Worm (Caenorhabditis elegans): ENCODE results near the gene fbxa-102.
A peak's percentile ranks its signal among the peaks of the same experiment; 100 is the strongest.

Gene fbxa-102

DNA sequence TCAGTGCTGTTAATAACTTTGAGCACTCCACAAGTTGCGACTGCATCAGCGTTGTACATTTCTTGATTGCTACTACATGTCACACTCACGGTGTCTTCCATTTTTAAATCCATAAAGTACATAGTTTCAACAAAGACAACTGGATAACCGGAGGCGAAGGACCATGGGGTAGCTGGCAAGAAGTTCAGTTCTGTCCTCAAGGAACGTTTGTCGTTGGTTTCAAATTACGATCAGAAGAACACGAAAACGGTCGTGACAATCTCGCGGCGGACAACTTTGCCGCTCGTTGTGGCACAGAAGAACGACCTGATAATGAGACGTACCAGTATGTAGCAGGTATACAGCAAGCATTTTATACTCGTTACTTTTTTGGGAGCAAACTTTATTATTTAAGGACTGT, 39.1 kb upstream of the fbxa-102 start, which contains the start of gene C18D4.3:
C18D4.3 (minus strand) TSS at position 101 of the 400 bp plus-strand sequence.
- TF ChIP-seq blmp-1 (tag; optimal IDR thresholded peaks at IDR 0.05; ENCODE audit: insufficient read depth) (no peak), nhr-11 (tag; optimal IDR thresholded peaks at IDR 0.05) (no peak), peb-1 (tag; optimal IDR thresholded peaks at IDR 0.05) (no peak), dmd-4 (tag; optimal IDR thresholded peaks at IDR 0.05) (no peak), zag-1 (tag; optimal IDR thresholded peaks at IDR 0.05) (no peak), sma-9 (GFP tag; optimal IDR thresholded peaks at IDR 0.05) (no peak), sma-9 (tag; optimal IDR thresholded peaks at IDR 0.05) (no peak), lin-11 (tag; optimal IDR thresholded peaks at IDR 0.05) (no peak), sem-4 (tag; optimal IDR thresholded peaks at IDR 0.05) (no peak)

DNA sequence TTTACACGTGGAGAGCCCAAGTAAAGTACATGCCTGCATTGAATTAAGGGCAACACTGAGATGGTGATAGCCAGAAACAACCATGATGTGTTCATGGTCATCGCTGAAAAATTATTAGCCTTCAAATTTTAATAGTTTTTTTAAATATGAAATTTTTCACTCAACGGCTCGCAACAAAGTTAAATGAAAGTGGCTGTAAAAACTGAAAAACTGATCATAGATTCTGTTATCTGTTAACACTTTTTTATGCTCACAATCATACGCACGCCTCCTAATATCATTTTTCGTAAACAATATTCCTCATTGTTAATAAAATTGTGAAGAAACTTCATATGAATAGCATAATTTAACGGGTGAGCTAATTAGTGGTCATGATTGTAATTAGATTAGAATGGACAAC, 37.8 kb upstream of the fbxa-102 start, which contains the start of gene C18D4.4:
C18D4.4 (minus strand) TSS at position 101 of the 400 bp plus-strand sequence.
- no peak for TF ChIP-seq sma-3 (GFP tag; optimal IDR thresholded peaks at IDR 0.05)
- no peak for TF ChIP-seq Y55F3AM.14 (GFP tag; optimal IDR thresholded peaks at IDR 0.05)
- TF ChIP-seq mbf-1 (tag; optimal IDR thresholded peaks at IDR 0.05), result no peak
- TF ChIP-seq ZK546.5 (tag; optimal IDR thresholded peaks at IDR 0.05), result no peak
- TF ChIP-seq crh-2 (tag; optimal IDR thresholded peaks at IDR 0.05), result no peak
- no peak for TF ChIP-seq F13H6.1 (tag; optimal IDR thresholded peaks at IDR 0.05)
- no peak for TF ChIP-seq mdl-1 (tag; optimal IDR thresholded peaks at IDR 0.05)
- TF ChIP-seq nhr-21 (tag; optimal IDR thresholded peaks at IDR 0.05), result no peak
- TF ChIP-seq nhr-10 (tag; optimal IDR thresholded peaks at IDR 0.05), result no peak
- no peak for TF ChIP-seq nhr-77 (tag; optimal IDR thresholded peaks at IDR 0.05)
- TF ChIP-seq lin-11 (tag; optimal IDR thresholded peaks at IDR 0.05), result no peak
- TF ChIP-seq snpc-4 (tag; optimal IDR thresholded peaks at IDR 0.05), result no peak
- no peak for TF ChIP-seq C34F6.9 (tag; optimal IDR thresholded peaks at IDR 0.05)
- TF ChIP-seq ama-1 (optimal IDR thresholded peaks at IDR 0.05), result no peak
- TF ChIP-seq sem-4 (tag; optimal IDR thresholded peaks at IDR 0.05), result no peak
- no peak for TF ChIP-seq nhr-25 (tag; optimal IDR thresholded peaks at IDR 0.05)
- TF ChIP-seq dmd-4 (tag; optimal IDR thresholded peaks at IDR 0.05), result no peak
- no peak for TF ChIP-seq lin-39 (tag; optimal IDR thresholded peaks at IDR 0.05)

DNA sequence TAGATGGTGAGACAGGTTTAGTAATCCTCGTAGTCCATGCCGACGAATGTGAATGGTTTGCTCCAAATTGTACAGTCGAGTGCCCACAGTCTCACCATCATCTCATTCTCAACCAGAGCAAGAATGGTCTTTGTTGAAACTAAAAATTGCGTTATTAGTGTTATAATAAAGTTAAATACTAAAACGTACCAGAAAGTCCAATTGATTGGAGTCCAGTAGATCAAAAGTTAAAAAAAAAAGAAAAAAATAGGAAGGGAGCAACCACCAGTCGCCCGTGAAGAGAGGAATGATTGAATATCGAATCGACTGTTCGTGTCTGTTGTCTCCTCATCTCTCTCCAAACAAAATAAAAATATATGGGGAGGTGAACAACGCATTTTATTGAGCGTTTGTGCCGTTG, 36.9 kb upstream of the fbxa-102 start, which contains the start of gene C18D4.12:
C18D4.12 (minus strand) TSS at position 101 of the 400 bp plus-strand sequence.
- TF ChIP-seq sma-9 (GFP tag; optimal IDR thresholded peaks at IDR 0.05) (no peak), sma-9 (tag; optimal IDR thresholded peaks at IDR 0.05) (no peak)

DNA sequence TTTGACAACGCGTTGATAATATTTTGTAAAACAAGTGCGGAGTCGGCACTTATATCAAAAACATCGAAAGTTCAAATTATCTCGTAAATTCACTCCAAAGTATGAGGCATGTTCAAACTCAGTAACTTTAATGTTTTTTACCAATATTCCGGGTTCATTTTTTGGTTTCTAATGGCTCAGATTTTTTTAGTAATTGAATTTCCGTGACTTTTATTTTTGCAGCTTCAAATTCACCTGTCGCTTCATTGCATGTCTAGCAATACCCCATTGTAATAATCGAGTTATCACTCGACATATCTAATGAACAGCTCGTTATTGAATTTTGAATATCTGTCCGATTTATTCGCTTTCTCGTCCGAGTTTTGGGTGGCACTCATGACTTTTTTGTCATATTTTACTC, 34.1 kb upstream of the fbxa-102 start, which contains the start of gene srz-90:
srz-90 (plus strand) TSS at position 301 of the 400 bp plus-strand sequence.
- TF ChIP-seq peb-1 (tag; optimal IDR thresholded peaks at IDR 0.05), result no peak
- TF ChIP-seq ztf-4 (tag; optimal IDR thresholded peaks at IDR 0.05), result no peak
- TF ChIP-seq lin-11 (tag; optimal IDR thresholded peaks at IDR 0.05), result no peak
- TF ChIP-seq aly-2 (tag; optimal IDR thresholded peaks at IDR 0.05), result no peak
- TF ChIP-seq Y55F3AM.14 (GFP tag; optimal IDR thresholded peaks at IDR 0.05), result no peak
- no peak for TF ChIP-seq nhr-6 (tag; optimal IDR thresholded peaks at IDR 0.05)
- no peak for TF ChIP-seq snpc-4 (tag; optimal IDR thresholded peaks at IDR 0.05)
- TF ChIP-seq dmd-4 (tag; optimal IDR thresholded peaks at IDR 0.05), result no peak

DNA sequence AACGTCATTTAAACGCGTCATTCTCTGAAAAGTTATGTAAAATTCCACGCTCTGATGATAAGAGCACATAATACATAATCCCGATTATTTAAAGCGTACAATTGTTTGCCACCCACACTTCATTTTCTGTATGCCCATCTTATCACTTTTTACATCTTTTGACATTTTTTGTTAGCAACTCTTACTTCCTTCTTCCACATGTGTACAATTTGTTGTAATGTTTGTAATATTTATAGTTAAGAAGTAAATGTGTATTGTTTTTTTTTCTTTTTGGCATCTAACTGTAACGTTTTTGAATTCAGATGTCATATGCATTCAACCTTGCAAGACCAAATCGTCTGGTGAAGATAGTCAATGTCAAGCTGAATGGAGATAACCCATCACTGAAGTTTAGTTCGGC, 27.1 kb upstream of the fbxa-102 start, which contains the start of gene fbxa-136:
fbxa-136 (plus strand) TSS at position 301 of the 400 bp plus-strand sequence.
- TF ChIP-seq gmeb-1 (tag; optimal IDR thresholded peaks at IDR 0.05), result peak; percentile 26
- no peak for TF ChIP-seq unc-39 (tag; optimal IDR thresholded peaks at IDR 0.05)

DNA sequence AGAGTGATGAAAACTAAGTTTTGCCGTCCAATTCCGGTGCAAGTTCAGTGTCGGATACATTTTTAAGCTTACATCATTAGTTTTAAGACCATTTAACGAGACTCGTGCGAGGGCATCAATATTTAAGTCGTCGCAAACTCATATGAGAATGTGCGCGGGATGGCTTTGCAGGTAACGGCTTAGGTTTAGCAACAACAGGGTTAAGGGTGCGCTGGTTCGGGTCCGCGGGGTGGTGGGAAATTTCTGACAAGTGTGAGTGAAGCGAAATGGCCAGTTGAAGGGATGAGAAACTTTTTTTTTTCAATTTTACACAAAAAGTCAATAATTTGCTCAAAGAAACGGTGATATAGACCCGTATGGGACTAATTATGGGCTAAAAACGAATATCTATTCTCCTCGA, 20.2 kb upstream of the fbxa-102 start:
- TF ChIP-seq alr-1 (tag; optimal IDR thresholded peaks at IDR 0.05), result no peak
- no peak for TF ChIP-seq unc-55 (GFP tag; optimal IDR thresholded peaks at IDR 0.05)
- no peak for TF ChIP-seq lin-39 (tag; optimal IDR thresholded peaks at IDR 0.05)
- no peak for TF ChIP-seq Y55F3AM.14 (GFP tag; optimal IDR thresholded peaks at IDR 0.05)
- TF ChIP-seq R02D3.7 (tag; optimal IDR thresholded peaks at IDR 0.05), result no peak
- no peak for TF ChIP-seq gmeb-1 (tag; optimal IDR thresholded peaks at IDR 0.05)
- no peak for TF ChIP-seq elt-3 (tag; optimal IDR thresholded peaks at IDR 0.05)
- TF ChIP-seq mab-5 (tag; optimal IDR thresholded peaks at IDR 0.05), result no peak
- no peak for TF ChIP-seq C34F6.9 (tag; optimal IDR thresholded peaks at IDR 0.05)
- TF ChIP-seq ztf-11 (tag; optimal IDR thresholded peaks at IDR 0.05), result no peak
- TF ChIP-seq nhr-10 (tag; optimal IDR thresholded peaks at IDR 0.05), result no peak
- no peak for TF ChIP-seq F13H6.1 (tag; optimal IDR thresholded peaks at IDR 0.05)
- TF ChIP-seq ztf-4 (tag; optimal IDR thresholded peaks at IDR 0.05), result no peak
- no peak for TF ChIP-seq mdl-1 (tag; optimal IDR thresholded peaks at IDR 0.05)
